Worm (Caenorhabditis elegans): Measurements from ENCODE around the gene C05C8.8.

The C05C8.8 gene

ce11 chrV:7295270-7295669 is 40.3 kb upstream of the C05C8.8 start, which contains the start of gene F07G11.4:
TSS of gene F07G11.4 (minus strand) at chrV:7295370.
- no peak for TF ChIP-seq madf-3 (GFP tag; IDR thresholded peaks at IDR 0.05)

DNA sequence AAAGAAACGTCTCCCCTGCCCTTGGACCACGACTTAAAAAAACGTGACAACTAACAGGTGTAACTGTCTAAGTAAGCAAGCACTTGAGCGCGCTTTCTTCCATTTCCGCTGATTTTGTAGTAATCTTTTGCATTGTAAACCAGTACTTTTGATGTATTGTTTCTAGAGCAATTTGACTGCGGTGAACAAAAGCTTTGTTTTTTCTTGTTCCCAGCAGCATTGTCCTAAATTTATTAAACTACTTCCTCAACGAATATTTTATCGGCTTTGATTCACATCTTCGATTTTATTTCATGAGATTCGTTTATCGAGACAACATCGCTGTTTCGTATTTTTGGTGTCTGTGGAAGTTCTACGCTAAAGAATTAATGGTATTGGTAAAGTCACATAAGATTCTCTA is 33.7 kb upstream of the C05C8.8 start, which contains the start of gene C13A2.1:
Gene C13A2.1 (plus strand): TSS at position 301 of the 400 bp plus-strand sequence.
- no peak for TF ChIP-seq Y79H2A.3 (GFP tag; conservative IDR thresholded peaks at IDR 0.05)
- no peak for TF ChIP-seq ztf-26 (tag; optimal IDR thresholded peaks at IDR 0.05)
- no peak for TF ChIP-seq snpc-4 (GFP tag; optimal IDR thresholded peaks at IDR 0.05)
- TF ChIP-seq snpc-4 (tag; optimal IDR thresholded peaks at IDR 0.05) = no peak
- no peak for TF ChIP-seq C17E4.6 (GFP tag; IDR thresholded peaks at IDR 0.05)
- no peak for TF ChIP-seq cebp-1 (GFP tag; IDR thresholded peaks at IDR 0.05)
- no peak for TF ChIP-seq cebp-1 (tag; optimal IDR thresholded peaks at IDR 0.05)
- no peak for TF ChIP-seq tbx-9 (tag; optimal IDR thresholded peaks at IDR 0.05; ENCODE audit: borderline replicate concordance)
- no peak for TF ChIP-seq atf-7 (tag; optimal IDR thresholded peaks at IDR 0.05)
- no peak for TF ChIP-seq dox-1 (GFP tag; IDR thresholded peaks at IDR 0.05)
- no peak for TF ChIP-seq ama-1 (optimal IDR thresholded peaks at IDR 0.05)
- no peak for TF ChIP-seq ama-1 (GFP tag; optimal IDR thresholded peaks at IDR 0.05)
- no peak for TF ChIP-seq F23B12.7 (tag; optimal IDR thresholded peaks at IDR 0.05; ENCODE audit: insufficient read depth)
- TF ChIP-seq B0035.1 (tag; optimal IDR thresholded peaks at IDR 0.05) = no peak
- no peak for TF ChIP-seq mcd-1 (GFP tag; IDR thresholded peaks at IDR 0.05)

ce11 chrV:7282037-7282436 is 27.0 kb upstream of the C05C8.8 start, which contains the start of gene C13A2.3:
TSS of gene C13A2.3 (plus strand) at chrV:7282337.
- no peak for TF ChIP-seq hsf-1 (GFP tag; IDR thresholded peaks at IDR 0.05)
- no peak for TF ChIP-seq aptf-3 (GFP tag; IDR thresholded peaks at IDR 0.05)
- TF ChIP-seq mcd-1 (GFP tag; IDR thresholded peaks at IDR 0.05) = no peak
- TF ChIP-seq akir-1 (GFP tag; optimal IDR thresholded peaks at IDR 0.05) = no peak
- TF ChIP-seq sptf-2 (GFP tag; optimal IDR thresholded peaks at IDR 0.05) = no peak
- TF ChIP-seq die-1 (tag; optimal IDR thresholded peaks at IDR 0.05) = no peak
- TF ChIP-seq F22D6.2 (tag; optimal IDR thresholded peaks at IDR 0.05) = no peak
- TF ChIP-seq repo-1 (tag; optimal IDR thresholded peaks at IDR 0.05) = no peak
- TF ChIP-seq chd-7 (tag; optimal IDR thresholded peaks at IDR 0.05) = no peak
- no peak for TF ChIP-seq hlh-26 (GFP tag; conservative IDR thresholded peaks at IDR 0.05)

DNA sequence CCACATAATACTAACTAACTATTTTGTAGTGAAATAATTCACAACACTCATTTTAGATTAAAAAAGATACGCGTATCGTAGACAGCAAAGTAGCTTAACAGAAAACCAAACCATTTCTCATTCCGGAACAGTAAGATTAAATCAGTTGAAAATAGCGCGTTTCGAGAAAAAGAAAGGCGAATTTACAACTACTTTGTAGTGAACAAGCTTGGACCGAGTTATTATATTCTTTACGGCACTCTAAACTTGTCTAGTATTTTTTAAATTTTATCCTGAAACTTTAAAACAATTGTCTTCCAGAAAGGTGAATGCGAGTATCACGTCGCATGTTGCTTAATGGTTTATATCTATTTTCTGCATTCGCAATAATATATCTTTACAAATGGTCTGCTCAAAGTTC is 24.1 kb upstream of the C05C8.8 start, which contains the start of gene C13A2.4:
Gene C13A2.4 (plus strand): TSS at position 301 of the 400 bp plus-strand sequence.
- TF ChIP-seq Y79H2A.3 (GFP tag; conservative IDR thresholded peaks at IDR 0.05) (no peak), lin-54 (GFP tag; optimal IDR thresholded peaks at IDR 0.05) (no peak), madf-10 (tag; optimal IDR thresholded peaks at IDR 0.05) (no peak), ekl-4 (GFP tag; IDR thresholded peaks at IDR 0.05) (no peak), F52B5.7 (tag; optimal IDR thresholded peaks at IDR 0.05) (no peak), mxl-1 (tag; optimal IDR thresholded peaks at IDR 0.05) (no peak), ztf-25 (GFP tag; IDR thresholded peaks at IDR 0.05) (no peak), Y56A3A.18 (GFP tag; IDR thresholded peaks at IDR 0.05) (no peak), D2030.7 (GFP tag; IDR thresholded peaks at IDR 0.05) (no peak), ztf-18 (tag; optimal IDR thresholded peaks at IDR 0.05) (no peak), madf-8 (GFP tag; conservative IDR thresholded peaks at IDR 0.05) (no peak), Y53G8AR.9 (GFP tag; conservative IDR thresholded peaks at IDR 0.05) (no peak), attf-6 (GFP tag; IDR thresholded peaks at IDR 0.05) (no peak)

Measured in whole organism, young adult.